Fruit fly (Drosophila melanogaster) whole organism, embryonic: ENCODE data around the gene Herc4.

Experiments
- Aef1 ChIP-seq: fragments of 200-800 bp; sonication (Bioruptor generic); IDR thresholded peaks from 3 replicates; pipeline ENCODE4 v1.3.6; 2022; ENCODE audit warnings: missing biosample characterization, missing genetic modification characterization
- Asciz ChIP-seq: fragments of 200-800 bp; sonication (Bioruptor generic); optimal IDR thresholded peaks from 2 replicates; lab custom pipeline; 2017; ENCODE audit warnings: missing biosample characterization, mild to moderate bottlenecking, missing genetic modification characterization, missing genetic modification reagents
- BtbVII ChIP-seq: fragments of 200-800 bp; sonication (Bioruptor generic); optimal IDR thresholded peaks from 3 replicates; lab custom pipeline; 2017; ENCODE audit warnings: missing biosample characterization, mild to moderate bottlenecking, missing genetic modification characterization
- CG11723 ChIP-seq: fragments of 200-800 bp; sonication (Bioruptor generic); optimal IDR thresholded peaks from 2 replicates; lab custom pipeline; 2017; ENCODE audit warnings: missing biosample characterization, mild to moderate bottlenecking, missing genetic modification characterization
- CG14014 ChIP-seq: fragments of 200-800 bp; sonication (Bioruptor generic); IDR thresholded peaks from 2 replicates; pipeline ENCODE4 v1.3.6; 2022; ENCODE audit warnings: missing biosample characterization, missing genetic modification characterization
- CG1602 ChIP-seq: fragments of 200-800 bp; sonication (Bioruptor generic); optimal IDR thresholded peaks from 3 replicates; lab custom pipeline; 2016; ENCODE audit warnings: missing biosample characterization, missing genetic modification characterization
- CG1603 ChIP-seq: fragments of 200-800 bp; sonication (Bioruptor generic); optimal IDR thresholded peaks from 2 replicates; lab custom pipeline; 2019; ENCODE audit warnings: missing biosample characterization, mild to moderate bottlenecking, missing genetic modification characterization, moderate library complexity
- CG16815 ChIP-seq: fragments of 200-800 bp; sonication (Bioruptor generic); optimal IDR thresholded peaks from 3 replicates; lab custom pipeline; 2017; ENCODE audit warnings: missing biosample characterization, mild to moderate bottlenecking, missing genetic modification characterization
- CG18476 ChIP-seq: fragments of 200-800 bp; sonication (Bioruptor generic); optimal IDR thresholded peaks from 2 replicates; lab custom pipeline; 2016; ENCODE audit warnings: missing biosample characterization, mild to moderate bottlenecking, missing genetic modification characterization
- CG2120 ChIP-seq: fragments of 200-800 bp; sonication (Bioruptor generic); optimal IDR thresholded peaks from 3 replicates; lab custom pipeline; 2016; ENCODE audit warnings: missing biosample characterization, missing genetic modification characterization
- CG30020 ChIP-seq: fragments of 200-800 bp; optimal IDR thresholded peaks from 2 replicates; lab custom pipeline; 2019; ENCODE audit warnings: missing biosample characterization, mild to moderate bottlenecking, missing genetic modification characterization, moderate library complexity
- CG4404 ChIP-seq: fragments of 200-800 bp; sonication (Bioruptor generic); IDR thresholded peaks from 2 replicates; pipeline ENCODE4 v1.3.6; 2022; ENCODE audit warnings: missing biosample characterization, missing genetic modification characterization
- CG4707 ChIP-seq: fragments of 200-800 bp; sonication (Bioruptor generic); optimal IDR thresholded peaks from 2 replicates; lab custom pipeline; 2018; ENCODE audit warnings: missing biosample characterization, mild to moderate bottlenecking, missing genetic modification characterization, moderate library complexity
- CG5245 ChIP-seq: fragments of 200-800 bp; sonication (Bioruptor generic); optimal IDR thresholded peaks from 3 replicates; lab custom pipeline; 2016; ENCODE audit warnings: missing biosample characterization, missing genetic modification characterization
- CG6683 ChIP-seq: fragments of 200-800 bp; sonication (Bioruptor generic); optimal IDR thresholded peaks from 2 replicates; lab custom pipeline; 2017; ENCODE audit warnings: missing biosample characterization, mild to moderate bottlenecking, missing genetic modification characterization, missing genetic modification reagents
- CG6689 ChIP-seq: fragments of 200-800 bp; sonication (Bioruptor generic); IDR thresholded peaks from 2 replicates; pipeline ENCODE4 v1.3.6; 2022; ENCODE audit warnings: missing biosample characterization, missing genetic modification characterization
- CG8944 ChIP-seq: fragments of 200-800 bp; sonication (Bioruptor generic); optimal IDR thresholded peaks from 3 replicates; lab custom pipeline; 2016; ENCODE audit warnings: missing biosample characterization, missing genetic modification characterization
- Deaf1 ChIP-seq: fragments of 200-800 bp; optimal IDR thresholded peaks from 3 replicates; lab custom pipeline; 2019; ENCODE audit warnings: missing biosample characterization, mild to moderate bottlenecking, missing genetic modification characterization, moderate library complexity
- Eip74EF ChIP-seq, 2 experiments: fragments of 200-800 bp in 1 of 2; fragments of >200 bp in 1 of 2; sonication (Bioruptor generic) in 1 of 2; optimal IDR thresholded peaks; 2 replicates each; lab custom pipeline; 2017 to 2019; ENCODE audit warnings: missing biosample characterization in 2 of 2, missing genetic modification characterization in 2 of 2, mild to moderate bottlenecking in 1 of 2, moderate library complexity in 1 of 2
- Elba2 ChIP-seq: fragments of 200-800 bp; sonication (Bioruptor generic); optimal IDR thresholded peaks from 3 replicates; lab custom pipeline; 2016; ENCODE audit warnings: missing biosample characterization, missing genetic modification characterization
- HLH4C ChIP-seq: fragments of 200-800 bp; sonication (Bioruptor generic); IDR thresholded peaks from 3 replicates; pipeline ENCODE4 v1.3.6; 2022; ENCODE audit warnings: missing biosample characterization, missing genetic modification characterization; ENCODE audit not compliant: partially characterized antibody
- HmgZ ChIP-seq: fragments of 200-800 bp; sonication (Bioruptor generic); optimal IDR thresholded peaks from 2 replicates; lab custom pipeline; 2018; ENCODE audit warnings: missing biosample characterization, mild to moderate bottlenecking, missing genetic modification characterization
- Hr51 ChIP-seq, 2 experiments: fragments of 200-800 bp; sonication (Bioruptor generic); optimal IDR thresholded peaks; 2 replicates in 1 of 2; 3 replicates in 1 of 2; lab custom pipeline; 2016 to 2018; ENCODE audit warnings: missing biosample characterization in 2 of 2, missing genetic modification characterization in 2 of 2, mild to moderate bottlenecking in 1 of 2, moderate library complexity in 1 of 2
- Nf-YC ChIP-seq: fragments of 200-800 bp; optimal IDR thresholded peaks from 3 replicates; lab custom pipeline; 2019; ENCODE audit warnings: missing biosample characterization, mild to moderate bottlenecking, missing genetic modification characterization, moderate library complexity
- PHDP ChIP-seq: fragments of 200-800 bp; sonication (Bioruptor generic); optimal IDR thresholded peaks from 3 replicates; lab custom pipeline; 2018; ENCODE audit warnings: missing biosample characterization, mild to moderate bottlenecking, missing genetic modification characterization, moderate library complexity
- Six4 ChIP-seq: fragments of 200-800 bp; sonication (Bioruptor generic); optimal IDR thresholded peaks from 2 replicates; lab custom pipeline; 2016; ENCODE audit warnings: missing biosample characterization, missing genetic modification characterization
- Sry-δ ChIP-seq: fragments of 200-800 bp; sonication (Bioruptor generic); optimal IDR thresholded peaks from 2 replicates; lab custom pipeline; 2016; ENCODE audit warnings: missing biosample characterization, missing genetic modification characterization
- Trl ChIP-seq, 3 experiments: fragments of >200 bp in 2 of 3; fragments of 200-800 bp in 1 of 3; sonication (Bioruptor generic) in 1 of 3; optimal IDR thresholded peaks; 2 replicates in 1 of 3; 3 replicates in 2 of 3; lab custom pipeline; 2016 to 2017; ENCODE audit warnings: missing biosample characterization in 1 of 3, missing genetic modification characterization in 1 of 3
- bowl ChIP-seq: fragments of 200-800 bp; sonication (Bioruptor generic); IDR thresholded peaks from 2 replicates; pipeline ENCODE4 v1.3.6; 2022; ENCODE audit warnings: missing biosample characterization, missing genetic modification characterization
- dmrt11E ChIP-seq: fragments of 200-800 bp; sonication (Bioruptor generic); optimal IDR thresholded peaks from 3 replicates; lab custom pipeline; 2018; ENCODE audit warnings: missing biosample characterization, mild to moderate bottlenecking, missing genetic modification characterization, moderate library complexity
- emc ChIP-seq: fragments of 200-800 bp; sonication (Bioruptor generic); optimal IDR thresholded peaks from 2 replicates; lab custom pipeline; 2016; ENCODE audit warnings: missing biosample characterization, missing genetic modification characterization
- ems ChIP-seq: fragments of 200-800 bp; sonication (Bioruptor generic); optimal IDR thresholded peaks from 3 replicates; lab custom pipeline; 2016; ENCODE audit warnings: missing biosample characterization, missing genetic modification characterization
- eve ChIP-seq, 2 experiments: fragments of >200 bp; optimal IDR thresholded peaks; 2 replicates each; lab custom pipeline; 2017; ENCODE audit warnings: missing biosample characterization in 2 of 2, missing genetic modification characterization in 2 of 2
- ewg ChIP-seq: fragments of 200-800 bp; sonication (Bioruptor generic); optimal IDR thresholded peaks from 3 replicates; lab custom pipeline; 2017; ENCODE audit warnings: mild to moderate bottlenecking, missing biosample characterization, missing genetic modification reagents, missing genetic modification characterization
- eyg ChIP-seq: fragments of 200-800 bp; sonication (Bioruptor generic); optimal IDR thresholded peaks from 3 replicates; lab custom pipeline; 2016; ENCODE audit warnings: missing biosample characterization, missing genetic modification characterization
- fd64A ChIP-seq: fragments of 200-800 bp; sonication (Bioruptor generic); optimal IDR thresholded peaks from 3 replicates; lab custom pipeline; 2018; ENCODE audit warnings: missing biosample characterization, mild to moderate bottlenecking, missing genetic modification characterization
- fd96Cb ChIP-seq: fragments of 200-800 bp; sonication (Bioruptor generic); optimal IDR thresholded peaks from 2 replicates; lab custom pipeline; 2018; ENCODE audit warnings: missing biosample characterization, mild to moderate bottlenecking, missing genetic modification characterization, moderate library complexity
- gem ChIP-seq: fragments of 200-800 bp; sonication (Bioruptor generic); optimal IDR thresholded peaks from 2 replicates; lab custom pipeline; 2019; ENCODE audit warnings: missing biosample characterization, mild to moderate bottlenecking, missing genetic modification characterization, moderate library complexity
- mirr ChIP-seq: fragments of 200-800 bp; sonication (Bioruptor generic); optimal IDR thresholded peaks from 3 replicates; lab custom pipeline; 2018; ENCODE audit warnings: missing biosample characterization, mild to moderate bottlenecking, missing genetic modification characterization
- nau ChIP-seq: fragments of 200-800 bp; sonication (Bioruptor generic); optimal IDR thresholded peaks from 3 replicates; lab custom pipeline; 2017; ENCODE audit warnings: missing biosample characterization, mild to moderate bottlenecking, missing genetic modification characterization, missing genetic modification reagents
- salm ChIP-seq: fragments of 200-800 bp; sonication (Bioruptor generic); optimal IDR thresholded peaks from 2 replicates; lab custom pipeline; 2018; ENCODE audit warnings: missing biosample characterization, mild to moderate bottlenecking, missing genetic modification characterization
- sd ChIP-seq: fragments of 200-800 bp; sonication (Bioruptor generic); optimal IDR thresholded peaks from 3 replicates; lab custom pipeline; 2018; ENCODE audit warnings: missing biosample characterization, mild to moderate bottlenecking, missing genetic modification characterization, moderate library complexity
- sens-2 ChIP-seq: fragments of 200-800 bp; sonication (Bioruptor generic); IDR thresholded peaks from 2 replicates; pipeline ENCODE4 v1.3.6; 2022; ENCODE audit warnings: missing biosample characterization, missing genetic modification characterization
- slou ChIP-seq: fragments of 200-800 bp; sonication (Bioruptor generic); optimal IDR thresholded peaks from 3 replicates; lab custom pipeline; 2016; ENCODE audit warnings: missing biosample characterization, missing genetic modification characterization
- sr ChIP-seq: fragments of 200-800 bp; sonication (Bioruptor generic); IDR thresholded peaks from 3 replicates; pipeline ENCODE4 v1.3.6; 2022; ENCODE audit warnings: missing biosample characterization, missing genetic modification characterization
- stc ChIP-seq: fragments of 200-800 bp; sonication (Bioruptor generic); IDR thresholded peaks from 2 replicates; pipeline ENCODE4 v1.3.6; 2022; ENCODE audit warnings: missing biosample characterization, missing genetic modification characterization
- tap ChIP-seq: fragments of 200-800 bp; optimal IDR thresholded peaks from 3 replicates; lab custom pipeline; 2019; ENCODE audit warnings: missing biosample characterization, mild to moderate bottlenecking, missing genetic modification characterization, moderate library complexity
- tgo ChIP-seq: fragments of 200-800 bp; sonication (Bioruptor generic); IDR thresholded peaks from 3 replicates; pipeline ENCODE4 v1.3.6; 2022; ENCODE audit warnings: missing biosample characterization, missing genetic modification characterization
- tin ChIP-seq: fragments of 200-800 bp; sonication (Bioruptor generic); optimal IDR thresholded peaks from 3 replicates; lab custom pipeline; 2016; ENCODE audit warnings: missing biosample characterization, missing genetic modification characterization
- unpg ChIP-seq: fragments of 200-800 bp; sonication (Bioruptor generic); optimal IDR thresholded peaks from 3 replicates; lab custom pipeline; 2018; ENCODE audit warnings: missing biosample characterization, mild to moderate bottlenecking, missing genetic modification characterization, moderate library complexity

Herc4 gene

DNA sequence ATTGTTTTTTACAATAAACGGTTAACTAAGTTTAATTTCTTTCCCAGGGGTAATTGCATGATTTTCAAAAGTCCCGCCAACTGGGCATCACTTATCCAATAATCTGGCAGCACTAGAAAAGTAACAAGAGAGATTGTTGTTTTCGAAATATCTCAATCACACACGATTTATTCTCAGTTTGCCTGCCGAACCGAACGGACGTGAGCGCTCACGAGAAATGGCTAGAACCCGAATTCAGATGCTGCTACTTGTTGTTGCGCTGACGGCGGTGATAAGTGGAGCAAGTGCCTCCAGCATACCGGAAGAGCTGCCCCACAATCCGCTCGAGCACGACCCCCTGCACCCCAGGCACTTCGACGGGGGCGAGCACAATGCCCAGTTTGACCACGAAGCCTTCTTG is 15.0 kb upstream of the Herc4 start, which contains the start of gene scf (continued):
- no peak for TF ChIP-seq Eip74EF (GFP tag; optimal IDR thresholded peaks at IDR 0.05; lab: Kevin White, UChicago)
- no peak for TF ChIP-seq eyg (GFP tag; lab: Kevin White, UChicago)
- TF ChIP-seq nau (GFP tag; lab: Kevin White, UChicago), result no peak
- no peak for TF ChIP-seq slou (GFP tag; lab: Kevin White, UChicago)
- TF ChIP-seq CG1602 (GFP tag; lab: Kevin White, UChicago), result no peak
- no peak for TF ChIP-seq CG8944 (GFP tag; lab: Kevin White, UChicago)
- TF ChIP-seq ems, result no peak
- TF ChIP-seq Sry-δ (GFP tag; lab: Kevin White, UChicago), result peak; percentile 44
- no peak for TF ChIP-seq gem
- TF ChIP-seq unpg (GFP tag; lab: Kevin White, UChicago), result no peak
- TF ChIP-seq CG30020 (tag; lab: Kevin White, UChicago), result no peak
- no peak for TF ChIP-seq Hr51 (GFP tag; optimal IDR thresholded peaks at IDR 0.05; lab: Kevin White, UChicago)
- TF ChIP-seq Nf-YC, result peak; percentile 19
- TF ChIP-seq CG5245 (GFP tag; lab: Kevin White, UChicago), result no peak
- no peak for TF ChIP-seq CG6689 (GFP tag; lab: Robert Waterston, UW)
- no peak for TF ChIP-seq emc (GFP tag; lab: Kevin White, UChicago)
- no peak for TF ChIP-seq CG11723
- 0 out of 2 replicates have a peak, but pooled peaks have one; percentile 34 for TF ChIP-seq CG14014 (GFP tag; lab: Robert Waterston, UW)
- peak; percentile 78 for TF ChIP-seq Deaf1
- no peak for TF ChIP-seq PHDP
- no peak for TF ChIP-seq sr (GFP tag; lab: Robert Waterston, UW)
- no peak for TF ChIP-seq eve (GFP tag; optimal IDR thresholded peaks at IDR 0.05; lab: Kevin White, UChicago)
- TF ChIP-seq bowl, result 0 out of 2 replicates have a peak, but pooled peaks have one; percentile 7
- no peak for TF ChIP-seq tap (tag; lab: Kevin White, UChicago)
- TF ChIP-seq sens-2 (GFP tag; lab: Robert Waterston, UW), result 0 out of 2 replicates have a peak, but pooled peaks have one; percentile 11
- no peak for TF ChIP-seq tgo (GFP tag; lab: Robert Waterston, UW)
- no peak for TF ChIP-seq dmrt11E (tag; lab: Kevin White, UChicago)
- TF ChIP-seq fd96Cb, result no peak
- no peak for TF ChIP-seq sd (tag; lab: Kevin White, UChicago)
- TF ChIP-seq Elba2 (GFP tag; lab: Kevin White, UChicago), result no peak
- TF ChIP-seq BtbVII (GFP tag; lab: Kevin White, UChicago), result no peak
- TF ChIP-seq ewg (GFP tag; lab: Kevin White, UChicago), result no peak
- peak; percentile 4 for TF ChIP-seq Six4 (GFP tag; lab: Kevin White, UChicago)
- no peak for TF ChIP-seq CG4707 (GFP tag; lab: Kevin White, UChicago)
- TF ChIP-seq salm (tag; lab: Kevin White, UChicago), result no peak
- peak; percentile 31 for TF ChIP-seq mirr
- no peak for TF ChIP-seq stc
- TF ChIP-seq Asciz (GFP tag; lab: Kevin White, UChicago), result no peak
- no peak for TF ChIP-seq CG2120 (GFP tag; lab: Kevin White, UChicago)
- TF ChIP-seq CG1603 (tag; lab: Kevin White, UChicago), result peak; percentile 44
- no peak for TF ChIP-seq tin
- TF ChIP-seq Trl (optimal IDR thresholded peaks at IDR 0.05; lab: Kevin White, UChicago), result peak in 1 of 2 experiments; percentile 34
- peak; percentile 9 for TF ChIP-seq Trl (GFP tag; optimal IDR thresholded peaks at IDR 0.05; lab: Kevin White, UChicago)
- no peak for TF ChIP-seq CG16815 (GFP tag; lab: Kevin White, UChicago)
- TF ChIP-seq CG6683 (GFP tag; lab: Kevin White, UChicago), result no peak
- TF ChIP-seq CG18476 (GFP tag; lab: Kevin White, UChicago), result no peak
- 0 out of 3 replicates have a peak, but pooled peaks have one; percentile 24 for TF ChIP-seq Aef1 (GFP tag; lab: Robert Waterston, UW)
- TF ChIP-seq HmgZ (tag; lab: Kevin White, UChicago), result peak; percentile 26
- TF ChIP-seq fd64A (GFP tag; lab: Kevin White, UChicago), result no peak
- TF ChIP-seq HLH4C (GFP tag; lab: Robert Waterston, UW), result no peak
- no peak for TF ChIP-seq CG4404 (GFP tag; lab: Robert Waterston, UW)
